Worm (Caenorhabditis elegans) whole organism, young adult: ENCODE data around the gene srh-42.

Experiments used
- B0336.3 ChIP-seq: fragments of 200-800 bp; sonication (Bioruptor generic); IDR thresholded peaks from 2 replicates; pipeline ENCODE4 v1.3.6; 2022; ENCODE audit warnings: missing genetic modification characterization, missing compliant biosample characterization
- C06A6.2 ChIP-seq: fragments of 200-800 bp; sonication (Bioruptor generic); conservative IDR thresholded peaks from 2 replicates; pipeline ENCODE4 v1.3.6; 2022; ENCODE audit warnings: missing genetic modification characterization, missing compliant biosample characterization
- K11D2.4 ChIP-seq: fragments of 200-800 bp; sonication (Bioruptor generic); IDR thresholded peaks from 2 replicates; pipeline ENCODE4 v1.3.6; 2022; ENCODE audit warnings: missing genetic modification reagents, missing genetic modification characterization, missing compliant biosample characterization
- Y53F4B.3 ChIP-seq: fragments of 200-800 bp; sonication (Bioruptor generic); IDR thresholded peaks from 2 replicates; pipeline ENCODE4 v1.3.6; 2022; ENCODE audit warnings: missing genetic modification reagents, missing genetic modification characterization, missing compliant biosample characterization
- Y67H2A.10 ChIP-seq: fragments of 200-800 bp; sonication (Bioruptor generic); conservative IDR thresholded peaks from 2 replicates; pipeline ENCODE4 v1.3.6; 2022; ENCODE audit warnings: missing genetic modification reagents, missing genetic modification characterization, missing compliant biosample characterization
- atf-7 ChIP-seq: sonication (generic microtip); optimal IDR thresholded peaks from 2 replicates; lab custom pipeline; 2017; ENCODE audit warnings: mild to moderate bottlenecking, missing genetic modification characterization, missing compliant biosample characterization
- athp-1 ChIP-seq: sonication (generic microtip); optimal IDR thresholded peaks from 2 replicates; lab custom pipeline; 2017; ENCODE audit warnings: mild to moderate bottlenecking, missing genetic modification characterization, missing compliant biosample characterization
- attf-3 ChIP-seq: fragments of 200-800 bp; sonication (Bioruptor generic); conservative IDR thresholded peaks from 2 replicates; pipeline ENCODE4 v1.3.6; 2022; ENCODE audit warnings: missing genetic modification reagents, missing genetic modification characterization, missing compliant biosample characterization
- attf-5 ChIP-seq: fragments of 200-800 bp; sonication (Bioruptor generic); optimal IDR thresholded peaks from 2 replicates; lab custom pipeline; 2018; ENCODE audit warnings: mild to moderate bottlenecking, missing genetic modification characterization, missing compliant biosample characterization
- attf-6 ChIP-seq: fragments of 200-800 bp; sonication (Bioruptor generic); IDR thresholded peaks from 2 replicates; pipeline ENCODE4 v1.3.6; 2022; ENCODE audit warnings: missing genetic modification reagents, missing genetic modification characterization, missing compliant biosample characterization
- cebp-1 ChIP-seq, 2 experiments: fragments of 200-800 bp in 1 of 2; sonication (Bioruptor generic) in 1 of 2; sonication (generic microtip) in 1 of 2; IDR thresholded peaks in 1 of 2; optimal IDR thresholded peaks in 1 of 2; 2 replicates each; pipeline versions ENCODE4 v1.3.6 to Lab custom; 2017 to 2022; ENCODE audit warnings: missing compliant biosample characterization in 2 of 2, missing genetic modification characterization in 2 of 2, mild to moderate bottlenecking in 1 of 2, missing genetic modification reagents in 1 of 2, moderate library complexity in 1 of 2
- cebp-2 ChIP-seq: fragments of 200-800 bp; sonication (Bioruptor generic); IDR thresholded peaks from 2 replicates; pipeline ENCODE4 v1.3.6; 2022; ENCODE audit warnings: missing genetic modification characterization, missing compliant biosample characterization
- ceh-91 ChIP-seq: fragments of 200-800 bp; sonication (Bioruptor generic); IDR thresholded peaks from 2 replicates; pipeline ENCODE4 v1.3.6; 2022; ENCODE audit warnings: missing genetic modification reagents, missing genetic modification characterization, missing compliant biosample characterization
- egrh-3 ChIP-seq: fragments of 200-800 bp; sonication (Bioruptor generic); IDR thresholded peaks from 2 replicates; pipeline ENCODE4 v1.3.6; 2022; ENCODE audit warnings: missing genetic modification reagents, missing genetic modification characterization, missing compliant biosample characterization
- ekl-4 ChIP-seq: fragments of 200-800 bp; sonication (Bioruptor generic); IDR thresholded peaks from 2 replicates; pipeline ENCODE4 v1.3.6; 2022; ENCODE audit warnings: missing genetic modification reagents, missing genetic modification characterization, missing compliant biosample characterization
- ets-4 ChIP-seq: fragments of 200-800 bp; sonication (Bioruptor generic); optimal IDR thresholded peaks from 2 replicates; lab custom pipeline; 2018; ENCODE audit warnings: mild to moderate bottlenecking, missing genetic modification characterization, missing compliant biosample characterization
- fkh-3 ChIP-seq: sonication (generic microtip); optimal IDR thresholded peaks from 2 replicates; lab custom pipeline; 2016; ENCODE audit warnings: mild to moderate bottlenecking, missing genetic modification characterization, missing compliant biosample characterization
- gei-17 ChIP-seq: fragments of 200-800 bp; sonication (Bioruptor generic); optimal IDR thresholded peaks from 2 replicates; lab custom pipeline; 2018; ENCODE audit warnings: mild to moderate bottlenecking, missing genetic modification characterization, missing compliant biosample characterization
- him-1 ChIP-seq: sonication (generic microtip); optimal IDR thresholded peaks from 2 replicates; lab custom pipeline; 2016; ENCODE audit warnings: missing genotype, missing genetic modification reagents, missing genetic modification characterization, missing compliant biosample characterization
- hlh-26 ChIP-seq: fragments of 200-800 bp; sonication (Bioruptor generic); conservative IDR thresholded peaks from 2 replicates; pipeline ENCODE4 v1.3.6; 2022; ENCODE audit warnings: missing genetic modification reagents, missing genetic modification characterization, missing compliant biosample characterization
- hrde-1 ChIP-seq: sonication (generic microtip); optimal IDR thresholded peaks from 2 replicates; lab custom pipeline; 2016; ENCODE audit warnings: missing genetic modification characterization, mild to moderate bottlenecking, missing compliant biosample characterization, moderate library complexity, missing genotype, missing genetic modification reagents, borderline replicate concordance
- lin-26 ChIP-seq: fragments of 200-800 bp; sonication (Bioruptor generic); IDR thresholded peaks from 2 replicates; pipeline ENCODE4 v1.3.6; 2022; ENCODE audit warnings: missing genetic modification reagents, missing genetic modification characterization, missing compliant biosample characterization
- lsl-1 ChIP-seq: fragments of 200-800 bp; sonication (Bioruptor generic); optimal IDR thresholded peaks from 2 replicates; lab custom pipeline; 2018; ENCODE audit warnings: mild to moderate bottlenecking, missing genetic modification characterization, moderate library complexity, missing compliant biosample characterization
- mel-28 ChIP-seq: sonication (generic microtip); optimal IDR thresholded peaks from 2 replicates; lab custom pipeline; 2016; ENCODE audit warnings: borderline replicate concordance, mild to moderate bottlenecking, missing genetic modification characterization, missing compliant biosample characterization
- mes-4 ChIP-seq: sonication (generic microtip); optimal IDR thresholded peaks from 2 replicates; lab custom pipeline; 2016; ENCODE audit warnings: missing genotype, missing genetic modification characterization, missing compliant biosample characterization
- nfyb-1 ChIP-seq: fragments of 200-800 bp; sonication (Bioruptor generic); IDR thresholded peaks from 2 replicates; pipeline ENCODE4 v1.3.6; 2022; ENCODE audit warnings: missing genetic modification reagents, missing genetic modification characterization, missing compliant biosample characterization
- nhr-120 ChIP-seq: fragments of 200-800 bp; sonication (Bioruptor generic); IDR thresholded peaks from 2 replicates; pipeline ENCODE4 v1.3.6; 2022; ENCODE audit warnings: missing genetic modification characterization, missing compliant biosample characterization
- repo-1 ChIP-seq: sonication (generic microtip); optimal IDR thresholded peaks from 2 replicates; lab custom pipeline; 2017; ENCODE audit warnings: mild to moderate bottlenecking, missing genetic modification characterization, missing compliant biosample characterization
- snpc-3.4 ChIP-seq: sonication (generic microtip); optimal IDR thresholded peaks from 2 replicates; lab custom pipeline; 2017; ENCODE audit warnings: missing genetic modification characterization, mild to moderate bottlenecking, missing compliant biosample characterization, antibody characterized with exemption, moderate library complexity, missing genotype, missing genetic modification reagents
- sptf-2 ChIP-seq: fragments of 200-800 bp; sonication (Bioruptor generic); optimal IDR thresholded peaks from 2 replicates; lab custom pipeline; 2018; ENCODE audit warnings: mild to moderate bottlenecking, missing genetic modification characterization, missing compliant biosample characterization
- xnd-1 ChIP-seq: sonication (generic microtip); optimal IDR thresholded peaks from 2 replicates; lab custom pipeline; 2016; ENCODE audit warnings: missing genotype, missing genetic modification reagents, missing genetic modification characterization, missing compliant biosample characterization
- zfh-2 ChIP-seq: fragments of 200-800 bp; sonication (Bioruptor generic); conservative IDR thresholded peaks from 2 replicates; pipeline ENCODE4 v1.3.6; 2022; ENCODE audit warnings: missing genetic modification reagents, missing genetic modification characterization, missing compliant biosample characterization
- ztf-22 ChIP-seq: fragments of 200-800 bp; sonication (Bioruptor generic); optimal IDR thresholded peaks from 2 replicates; lab custom pipeline; 2018; ENCODE audit warnings: mild to moderate bottlenecking, missing genetic modification characterization, moderate library complexity, missing compliant biosample characterization
- ztf-28 ChIP-seq: fragments of 200-800 bp; sonication (Bioruptor generic); IDR thresholded peaks from 2 replicates; pipeline ENCODE4 v1.3.6; 2022; ENCODE audit warnings: missing genetic modification reagents, missing genetic modification characterization, missing compliant biosample characterization

srh-42 gene

DNA sequence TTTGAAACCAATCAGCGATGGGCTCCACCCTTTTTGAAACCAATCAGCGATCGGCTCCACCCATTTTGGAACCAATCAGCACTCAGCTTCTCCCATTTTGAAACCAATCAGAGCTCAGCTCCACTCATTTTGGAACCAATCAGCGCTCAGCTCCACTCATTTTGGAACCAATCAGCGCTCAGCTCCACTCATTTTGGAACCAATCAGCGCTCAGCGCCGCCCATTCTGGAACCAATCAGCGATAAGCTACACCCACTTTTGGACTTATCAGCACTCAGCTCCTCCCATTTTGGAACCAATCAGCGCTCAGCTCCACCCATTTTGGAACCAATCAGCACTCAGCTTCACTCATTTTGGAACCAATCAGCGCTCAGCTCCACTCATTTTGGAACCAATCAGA is 13.8 kb downstream of the srh-42 start:
- peak; percentile 78; the same call in 1 of the 2 replicates for TF ChIP-seq cebp-2 (GFP tag; lab: Robert Waterston, UW)
- 0 out of 2 replicates have a peak, but pooled peaks have one; percentile 18 for TF ChIP-seq nfyb-1 (GFP tag; lab: Robert Waterston, UW)

DNA sequence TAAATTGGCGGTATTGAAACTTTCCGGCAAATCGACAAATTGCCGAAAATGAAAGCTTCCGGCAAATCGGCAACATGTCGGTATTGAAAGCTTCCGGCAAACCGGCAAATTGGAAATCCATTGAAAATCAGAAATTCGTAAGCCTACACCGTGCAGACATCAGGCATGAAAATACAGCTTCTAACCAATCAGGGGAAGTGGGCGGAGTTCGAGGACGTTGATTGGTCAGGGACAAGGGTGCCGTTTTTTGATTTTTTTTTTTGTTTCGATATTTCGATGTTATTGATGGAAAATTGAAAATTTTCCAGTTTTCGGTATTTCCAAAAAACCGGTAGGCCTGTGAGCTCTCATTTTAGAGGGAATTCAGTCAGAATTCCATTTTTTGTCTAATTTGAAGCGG is 19.0 kb downstream of the srh-42 start:
- TF ChIP-seq hrde-1 (tag; lab: Kevin White, UChicago) = no peak

ce11 chrII:14269142-14269593 is 19.7 kb downstream of the srh-42 start, which contains the start of gene Y54G11A.1:
TSS of gene Y54G11A.1 (minus strand) at chrII:14269192.
- TF ChIP-seq lin-26 (GFP tag; lab: Robert Waterston, UW) = no peak
- TF ChIP-seq attf-5 = no peak
- TF ChIP-seq hlh-26 (GFP tag; lab: Robert Waterston, UW) = no peak
- no peak for TF ChIP-seq fkh-3 (tag; lab: Kevin White, UChicago)
- no peak for TF ChIP-seq snpc-3.4
- no peak for TF ChIP-seq hrde-1 (tag; lab: Kevin White, UChicago)
- no peak for TF ChIP-seq atf-7 (tag; lab: Kevin White, UChicago)
- TF ChIP-seq mes-4 = no peak
- no peak for TF ChIP-seq gei-17
- no peak for TF ChIP-seq C06A6.2 (GFP tag; lab: Robert Waterston, UW)
- TF ChIP-seq sptf-2 (GFP tag; lab: Kevin White, UChicago) = no peak

DNA sequence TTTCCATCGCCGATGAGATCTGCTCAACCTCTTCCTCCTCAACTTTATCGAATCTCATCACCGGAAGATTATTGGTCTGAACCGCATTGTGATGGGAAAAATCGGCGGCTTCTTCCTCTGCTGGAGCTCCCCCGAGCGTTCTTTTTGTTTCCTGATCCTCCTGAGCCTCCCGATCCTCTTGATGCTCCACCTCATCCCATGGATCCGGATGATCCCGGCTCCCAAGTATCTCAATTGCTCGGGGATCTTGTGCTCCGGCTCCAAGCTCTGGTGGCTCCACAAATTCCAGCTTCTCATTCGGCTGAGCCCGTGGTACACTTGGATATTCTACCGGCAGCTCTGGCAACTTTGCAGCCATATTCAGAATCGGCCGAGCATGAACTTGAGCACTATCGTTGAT is 30.9 kb downstream of the srh-42 start:
- no peak for TF ChIP-seq attf-3 (GFP tag; lab: Robert Waterston, UW)
- TF ChIP-seq Y53F4B.3 (GFP tag; lab: Robert Waterston, UW) = no peak
- peak; percentile 54 for TF ChIP-seq zfh-2
- TF ChIP-seq egrh-3 (GFP tag; lab: Robert Waterston, UW) = peak; percentile 45; the same call in 1 of the 2 replicates
- TF ChIP-seq ets-4 (GFP tag; lab: Kevin White, UChicago) = no peak
- no peak for TF ChIP-seq attf-6
- TF ChIP-seq xnd-1 (tag; lab: Kevin White, UChicago) = no peak

- TF ChIP-seq ztf-22 (GFP tag; lab: Kevin White, UChicago) (no peak), nhr-120 (GFP tag; lab: Robert Waterston, UW) (no peak)
Measured at ce11 chrII:14256779-14257178, 32.1 kb downstream of the srh-42 start, which contains the start of gene Y54G11A.19. TSS of gene Y54G11A.19 (minus strand) at chrII:14256879.

ce11 chrII:14255850-14256249 is 33.0 kb downstream of the srh-42 start:
- TF ChIP-seq ceh-91 (GFP tag; lab: Robert Waterston, UW) (0 out of 2 replicates have a peak, but pooled peaks have one; percentile 19), lsl-1 (GFP tag; lab: Kevin White, UChicago) (peak; percentile 67), him-1 (tag; lab: Kevin White, UChicago) (peak; percentile 37), atf-7 (tag; lab: Kevin White, UChicago) (peak; percentile 45), ekl-4 (GFP tag; lab: Robert Waterston, UW) (0 out of 2 replicates have a peak, but pooled peaks have one; percentile 19), ztf-28 (GFP tag; lab: Robert Waterston, UW) (no peak), K11D2.4 (GFP tag; lab: Robert Waterston, UW) (no peak), mel-28 (peak; percentile 26), repo-1 (tag; lab: Kevin White, UChicago) (peak; percentile 19), B0336.3 (0 out of 2 replicates have a peak, but pooled peaks have one; percentile 9), athp-1 (peak; percentile 32), hrde-1 (tag; lab: Kevin White, UChicago) (peak; percentile 65), xnd-1 (tag; lab: Kevin White, UChicago) (peak; percentile 29), cebp-1 (GFP tag; IDR thresholded peaks at IDR 0.05; lab: Robert Waterston, UW) (0 out of 2 replicates have a peak, but pooled peaks have one; percentile 8), cebp-1 (tag; optimal IDR thresholded peaks at IDR 0.05; lab: Kevin White, UChicago) (no peak), Y67H2A.10 (GFP tag; lab: Robert Waterston, UW) (no peak)
- TF ChIP-seq, all 124 proteins: peak for 12
